Worm (Caenorhabditis elegans) whole organism, L4 larva: Measurements from ENCODE around the gene F48B9.3.

ENCODE experiments used
- F10B5.3 ChIP-seq: sonication (generic microtip); optimal IDR thresholded peaks from 2 replicates; lab custom pipeline; 2016; ENCODE audit warnings: mild to moderate bottlenecking, missing genetic modification characterization, missing compliant biosample characterization
- F26F4.8 ChIP-seq: fragments of 200-800 bp; sonication (Bioruptor generic); conservative IDR thresholded peaks from 2 replicates; pipeline ENCODE4 v1.3.6; 2022; ENCODE audit warnings: missing genetic modification characterization, missing compliant biosample characterization
- T26A8.4 ChIP-seq: fragments of 200-800 bp; sonication (Bioruptor generic); IDR thresholded peaks from 2 replicates; pipeline ENCODE4 v1.3.6; 2022; ENCODE audit warnings: missing genetic modification characterization, missing compliant biosample characterization
- Y75B8A.6 ChIP-seq: fragments of 200-800 bp; sonication (Bioruptor generic); IDR thresholded peaks from 2 replicates; pipeline ENCODE4 v1.3.6; 2022; ENCODE audit warnings: missing genetic modification reagents, missing genetic modification characterization, missing compliant biosample characterization
- aha-1 ChIP-seq: fragments of 150-350 bp; peaks from one replicate; lab custom pipeline; 2014; ENCODE audit warnings: missing biosample characterization, missing genetic modification characterization
- ama-1 ChIP-seq: fragments of 150-350 bp; optimal IDR thresholded peaks from 2 replicates; lab custom pipeline; 2014; ENCODE audit warnings: inconsistent platforms, mixed read lengths
- ceh-28 ChIP-seq: fragments of 150-350 bp; optimal IDR thresholded peaks from 2 replicates; lab custom pipeline; 2014; ENCODE audit warnings: missing biosample characterization, missing genetic modification reagents, missing genetic modification characterization
- ceh-44 ChIP-seq: fragments of 200-800 bp; sonication (Bioruptor generic); IDR thresholded peaks from 2 replicates; pipeline ENCODE4 v1.3.6; 2022; ENCODE audit warnings: missing genetic modification reagents, missing genetic modification characterization, missing compliant biosample characterization
- daf-16 ChIP-seq, 3 experiments: sonication (generic microtip); optimal IDR thresholded peaks; 2 replicates each; lab custom pipeline; 2016 to 2017; ENCODE audit warnings: missing genetic modification characterization in 3 of 3, missing genetic modification reagents in 3 of 3, mild to moderate bottlenecking in 2 of 3, missing compliant biosample characterization in 2 of 3, missing biosample characterization in 1 of 3, moderate library complexity in 1 of 3
- dmd-6 ChIP-seq: fragments of 200-800 bp; sonication (Bioruptor generic); IDR thresholded peaks from 2 replicates; pipeline ENCODE4 v1.3.6; 2022; ENCODE audit warnings: missing genetic modification reagents, missing genetic modification characterization, missing compliant biosample characterization
- dmd-9 ChIP-seq: fragments of 200-800 bp; sonication (Bioruptor generic); IDR thresholded peaks from 2 replicates; pipeline ENCODE4 v1.3.6; 2022; ENCODE audit warnings: missing genetic modification reagents, missing genetic modification characterization, missing compliant biosample characterization
- duxl-1 ChIP-seq: sonication (generic microtip); optimal IDR thresholded peaks from 2 replicates; lab custom pipeline; 2016; ENCODE audit warnings: mild to moderate bottlenecking, missing genetic modification characterization, moderate library complexity, missing compliant biosample characterization; ENCODE audit not compliant: poor library complexity
- dve-1 ChIP-seq: sonication (generic microtip); optimal IDR thresholded peaks from 2 replicates; lab custom pipeline; 2017; ENCODE audit warnings: antibody characterized with exemption, mild to moderate bottlenecking, missing genetic modification characterization, missing compliant biosample characterization; ENCODE audit not compliant: insufficient read depth
- fos-1 ChIP-seq: fragments of 150-350 bp; optimal IDR thresholded peaks from 2 replicates; lab custom pipeline; 2014; ENCODE audit warnings: missing biosample characterization, missing genetic modification characterization
- gei-8 ChIP-seq: fragments of 200-800 bp; sonication (Bioruptor generic); optimal IDR thresholded peaks from 2 replicates; lab custom pipeline; 2018; ENCODE audit warnings: mild to moderate bottlenecking, missing genetic modification characterization, missing compliant biosample characterization
- hif-1 ChIP-seq, 2 experiments: sonication (generic microtip); optimal IDR thresholded peaks; 2 replicates each; lab custom pipeline; 2016 to 2017; ENCODE audit warnings: missing compliant biosample characterization in 2 of 2, missing genetic modification characterization in 2 of 2, missing genetic modification reagents in 2 of 2, missing genotype in 2 of 2, mild to moderate bottlenecking in 1 of 2
- hlh-11 ChIP-seq: fragments of 200-800 bp; sonication (Bioruptor generic); optimal IDR thresholded peaks from 2 replicates; lab custom pipeline; 2018; ENCODE audit warnings: mild to moderate bottlenecking, missing genetic modification characterization, missing compliant biosample characterization
- hlh-30 ChIP-seq: sonication (generic microtip); optimal IDR thresholded peaks from 2 replicates; lab custom pipeline; 2017; ENCODE audit warnings: antibody characterized with exemption, mild to moderate bottlenecking, missing genetic modification characterization, missing compliant biosample characterization; ENCODE audit not compliant: insufficient read depth
- hmg-1.1 ChIP-seq: fragments of 200-800 bp; sonication (Bioruptor generic); IDR thresholded peaks from 2 replicates; pipeline ENCODE4 v1.3.6; 2022; ENCODE audit warnings: missing genetic modification reagents, missing genetic modification characterization, missing compliant biosample characterization
- lim-7 ChIP-seq: fragments of 200-800 bp; sonication (Bioruptor generic); IDR thresholded peaks from 2 replicates; pipeline ENCODE4 v1.3.6; 2022; ENCODE audit warnings: missing genetic modification characterization, missing compliant biosample characterization
- lin-1 ChIP-seq: fragments of 200-800 bp; sonication (Bioruptor generic); IDR thresholded peaks from 2 replicates; pipeline ENCODE4 v1.3.6; 2022; ENCODE audit warnings: missing genetic modification reagents, missing genetic modification characterization, missing compliant biosample characterization
- lsy-2 ChIP-seq, 2 experiments: fragments of 150-350 bp in 1 of 2; sonication (generic microtip) in 1 of 2; optimal IDR thresholded peaks; 2 replicates each; lab custom pipeline; 2014 to 2017; ENCODE audit warnings: missing biosample characterization in 2 of 2, missing genetic modification characterization in 2 of 2
- mdl-1 ChIP-seq, 2 experiments: fragments of 150-350 bp in 1 of 2; sonication (generic microtip) in 1 of 2; optimal IDR thresholded peaks; 2 replicates each; lab custom pipeline; 2014 to 2017; ENCODE audit warnings: missing biosample characterization in 2 of 2, missing genetic modification characterization in 2 of 2
- mep-1 ChIP-seq: fragments of 150-350 bp; sonication (generic microtip); optimal IDR thresholded peaks from 3 replicates; lab custom pipeline; 2014; ENCODE audit warnings: missing biosample characterization, missing genetic modification characterization
- mxl-3 ChIP-seq: fragments of 200-800 bp; sonication (Bioruptor generic); optimal IDR thresholded peaks from 2 replicates; lab custom pipeline; 2018; ENCODE audit warnings: mild to moderate bottlenecking, missing genetic modification characterization, missing compliant biosample characterization
- nhr-102 ChIP-seq: sonication (generic microtip); optimal IDR thresholded peaks from 2 replicates; lab custom pipeline; 2016; ENCODE audit warnings: mild to moderate bottlenecking, missing genetic modification characterization, moderate library complexity, missing compliant biosample characterization
- nhr-111 ChIP-seq: fragments of 200-800 bp; sonication (Bioruptor generic); optimal IDR thresholded peaks from 2 replicates; lab custom pipeline; 2018; ENCODE audit warnings: mild to moderate bottlenecking, missing genetic modification characterization, missing compliant biosample characterization
- nhr-28 ChIP-seq: fragments of 150-350 bp; optimal IDR thresholded peaks from 2 replicates; lab custom pipeline; 2014; ENCODE audit warnings: missing biosample characterization, missing genetic modification characterization
- nhr-41 ChIP-seq: fragments of 200-800 bp; sonication (Bioruptor generic); IDR thresholded peaks from 2 replicates; pipeline ENCODE4 v1.3.6; 2022; ENCODE audit warnings: missing genetic modification reagents, missing genetic modification characterization, missing compliant biosample characterization
- nhr-42 ChIP-seq: fragments of 200-800 bp; sonication (Bioruptor generic); IDR thresholded peaks from 2 replicates; pipeline ENCODE4 v1.3.6; 2022; ENCODE audit warnings: missing genetic modification characterization, missing compliant biosample characterization
- nhr-6 ChIP-seq: fragments of 150-350 bp; optimal IDR thresholded peaks from 2 replicates; lab custom pipeline; 2014; ENCODE audit warnings: missing biosample characterization, missing genetic modification characterization
- nhr-77 ChIP-seq: fragments of 150-350 bp; optimal IDR thresholded peaks from 2 replicates; lab custom pipeline; 2014; ENCODE audit warnings: missing biosample characterization, missing genetic modification characterization
- pha-4 ChIP-seq, 2 experiments: fragments of 150-350 bp in 1 of 2; fragments of 200-800 bp in 1 of 2; sonication (Bioruptor generic) in 1 of 2; IDR thresholded peaks in 1 of 2; optimal IDR thresholded peaks in 1 of 2; 2 replicates each; pipeline versions ENCODE4 v1.3.6 to Lab custom; 2014 to 2022; ENCODE audit warnings: missing genetic modification characterization in 2 of 2, missing genetic modification reagents in 2 of 2, missing biosample characterization in 1 of 2, missing compliant biosample characterization in 1 of 2
- pqm-1 ChIP-seq: sonication (generic microtip); optimal IDR thresholded peaks from 2 replicates; lab custom pipeline; 2017; ENCODE audit warnings: missing biosample characterization, missing genetic modification characterization
- rbr-2 ChIP-seq: sonication (generic microtip); optimal IDR thresholded peaks from 2 replicates; lab custom pipeline; 2016; ENCODE audit warnings: missing genotype, missing genetic modification characterization, missing compliant biosample characterization
- sdz-12 ChIP-seq: fragments of 200-800 bp; sonication (Bioruptor generic); optimal IDR thresholded peaks from 2 replicates; lab custom pipeline; 2018; ENCODE audit warnings: mild to moderate bottlenecking, missing genetic modification characterization, missing compliant biosample characterization
- set-16 ChIP-seq: fragments of 200-800 bp; sonication (Bioruptor generic); IDR thresholded peaks from 2 replicates; pipeline ENCODE4 v1.3.6; 2022; ENCODE audit warnings: missing genetic modification reagents, missing genetic modification characterization, missing compliant biosample characterization
- spr-3 ChIP-seq: fragments of 200-800 bp; sonication (Bioruptor generic); optimal IDR thresholded peaks from 2 replicates; lab custom pipeline; 2018; ENCODE audit warnings: mild to moderate bottlenecking, missing genetic modification characterization, missing compliant biosample characterization
- tra-1 ChIP-seq: fragments of 200-800 bp; sonication (Bioruptor generic); IDR thresholded peaks from 2 replicates; pipeline ENCODE4 v1.3.6; 2022; ENCODE audit warnings: missing genetic modification reagents, missing genetic modification characterization, missing compliant biosample characterization
- unc-62 ChIP-seq, 3 experiments: fragments of 150-350 bp in 1 of 3; sonication (generic microtip); optimal IDR thresholded peaks in 2 of 3; peaks in 1 of 3; 1 replicate in 1 of 3; 2 replicates in 2 of 3; lab custom pipeline; 2014 to 2017; ENCODE audit warnings: missing biosample characterization in 3 of 3, missing genetic modification characterization in 3 of 3, missing genetic modification reagents in 3 of 3, missing genotype in 1 of 3
- zag-1 ChIP-seq: fragments of 150-350 bp; optimal IDR thresholded peaks from 2 replicates; lab custom pipeline; 2014; ENCODE audit warnings: missing biosample characterization, missing genetic modification characterization
- zfp-2 ChIP-seq: sonication (generic microtip); optimal IDR thresholded peaks from 2 replicates; lab custom pipeline; 2016; ENCODE audit warnings: mild to moderate bottlenecking, missing genetic modification characterization, missing compliant biosample characterization
- zip-2 ChIP-seq: fragments of 150-350 bp; optimal IDR thresholded peaks from 2 replicates; lab custom pipeline; 2014; ENCODE audit warnings: missing biosample characterization, missing genetic modification characterization

Gene F48B9.3

DNA sequence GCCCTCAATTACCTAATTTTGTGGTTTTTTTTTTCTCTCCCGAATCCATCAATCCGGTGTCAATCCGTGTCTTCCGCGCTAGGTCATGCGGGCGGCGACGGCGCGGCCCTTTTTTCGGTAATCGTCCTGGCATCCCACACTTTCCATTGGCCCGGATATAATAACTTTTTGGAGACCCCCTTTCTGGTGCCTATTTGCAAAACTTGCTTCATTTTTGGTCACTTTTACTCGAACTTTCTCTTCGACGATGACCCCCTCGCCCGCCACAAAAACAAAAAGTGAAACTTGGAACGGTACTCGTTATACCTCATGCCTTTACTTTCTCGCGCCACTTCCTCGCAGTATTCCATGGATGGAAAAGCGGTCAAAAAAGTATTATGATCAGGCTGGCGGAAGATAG is 49.6 kb downstream of the F48B9.3 start:
- TF ChIP-seq dmd-9, result no peak
- TF ChIP-seq aha-1, result peak; percentile 11
- no peak for TF ChIP-seq spr-3 (GFP tag; lab: Kevin White, UChicago)
- TF ChIP-seq fos-1 (tag; lab: Kevin White, UChicago), result no peak
- no peak for TF ChIP-seq zip-2 (tag; lab: Kevin White, UChicago)
- no peak for TF ChIP-seq pha-4 (GFP tag; IDR thresholded peaks at IDR 0.05; lab: Robert Waterston, UW)
- no peak for TF ChIP-seq pha-4 (tag; optimal IDR thresholded peaks at IDR 0.05; lab: Kevin White, UChicago)
- TF ChIP-seq Y75B8A.6, result no peak

DNA sequence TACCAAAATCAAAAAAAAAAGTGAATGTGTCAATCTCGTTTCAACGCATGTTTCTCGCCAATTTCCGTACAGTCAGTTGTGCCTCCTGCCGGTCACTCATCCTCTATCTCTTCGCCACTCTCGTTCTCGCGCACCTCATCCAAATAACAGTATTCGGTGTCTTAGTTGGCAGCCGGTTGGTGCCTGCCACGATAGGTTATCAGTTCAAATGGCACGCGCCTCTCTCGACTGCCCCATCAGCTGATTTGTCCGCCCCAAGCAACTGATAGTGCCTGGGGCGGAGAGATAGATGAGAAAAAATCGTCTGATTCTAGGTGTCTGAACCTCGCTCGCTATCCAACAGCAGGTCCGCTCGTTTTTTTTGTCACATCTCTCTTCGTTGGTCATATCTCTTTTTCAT is 50.3 kb downstream of the F48B9.3 start:
- TF ChIP-seq mdl-1 (tag; optimal IDR thresholded peaks at IDR 0.05; lab: Kevin White, UChicago) (peak; percentile 26 to 83), duxl-1 (no peak), F10B5.3 (tag; lab: Kevin White, UChicago) (no peak), F26F4.8 (GFP tag; lab: Robert Waterston, UW) (no peak), rbr-2 (tag; lab: Kevin White, UChicago) (no peak), unc-62 (GFP tag; optimal IDR thresholded peaks at IDR 0.05 in 1 of 2; lab: Kevin White, UChicago) (peak in 1 of 2 experiments; percentile 48), unc-62 (tag; optimal IDR thresholded peaks at IDR 0.05; lab: Kevin White, UChicago) (no peak), dmd-6 (GFP tag; lab: Robert Waterston, UW) (peak; percentile 84), dve-1 (tag; lab: Kevin White, UChicago) (peak; percentile 60), hlh-30 (peak; percentile 90), mxl-3 (peak; percentile 87), set-16 (GFP tag; lab: Robert Waterston, UW) (peak; percentile 27; the same call in 1 of the 2 replicates), zfp-2 (tag; lab: Kevin White, UChicago) (no peak), hif-1 (tag; optimal IDR thresholded peaks at IDR 0.05; lab: Kevin White, UChicago) (peak in 1 of 2 experiments; percentile 44), nhr-41 (GFP tag; lab: Robert Waterston, UW) (0 out of 2 replicates have a peak, but pooled peaks have one; percentile 58), gei-8 (no peak), daf-16 (GFP tag; optimal IDR thresholded peaks at IDR 0.05; lab: Kevin White, UChicago) (no peak), daf-16 (tag; optimal IDR thresholded peaks at IDR 0.05; lab: Kevin White, UChicago) (peak; percentile 56), nhr-28 (tag; lab: Kevin White, UChicago) (peak; percentile 86), aha-1 (peak; percentile 72), lim-7 (GFP tag; lab: Robert Waterston, UW) (no peak), nhr-42 (GFP tag; lab: Robert Waterston, UW) (no peak), tra-1 (GFP tag; lab: Robert Waterston, UW) (peak; percentile 56; the same call in 1 of the 2 replicates), mep-1 (tag; lab: Kevin White, UChicago) (peak; percentile 23), ceh-44 (GFP tag; lab: Robert Waterston, UW) (no peak), lsy-2 (tag; optimal IDR thresholded peaks at IDR 0.05; lab: Kevin White, UChicago) (peak in 1 of 2 experiments; percentile 21), sdz-12 (GFP tag; lab: Kevin White, UChicago) (no peak), pqm-1 (tag; lab: Kevin White, UChicago) (no peak), nhr-6 (tag; lab: Kevin White, UChicago) (peak; percentile 23), ama-1 (lab: Kevin White, UChicago) (no peak), zag-1 (tag; lab: Kevin White, UChicago) (no peak), ceh-28 (tag; lab: Kevin White, UChicago) (no peak), T26A8.4 (GFP tag; lab: Robert Waterston, UW) (no peak), hmg-1.1 (GFP tag; lab: Robert Waterston, UW) (peak; percentile 31; the same call in 1 of the 2 replicates), hlh-11 (peak; percentile 95), lin-1 (0 out of 2 replicates have a peak, but pooled peaks have one; percentile 31), nhr-102 (peak; percentile 25), nhr-111 (GFP tag; lab: Kevin White, UChicago) (no peak), nhr-77 (peak; percentile 52)
- TF ChIP-seq, all 104 proteins: peak for 21
